Worm (Caenorhabditis elegans) whole organism, young adult: ENCODE measurements around the gene hadb-1.
A peak's percentile ranks its signal among the peaks of the same experiment; 100 is the strongest.

Experiments used
- B0261.1 ChIP-seq: sonication (generic microtip); optimal IDR thresholded peaks from 2 replicates; lab custom pipeline; 2016; ENCODE audit warnings: mild to moderate bottlenecking, missing genetic modification characterization, moderate library complexity, missing compliant biosample characterization
- C06A6.2 ChIP-seq: fragments of 200-800 bp; sonication (Bioruptor generic); conservative IDR thresholded peaks from 2 replicates; pipeline ENCODE4 v1.3.6; 2022; ENCODE audit warnings: missing genetic modification characterization, missing compliant biosample characterization
- D2030.7 ChIP-seq: fragments of 200-800 bp; sonication (Bioruptor generic); IDR thresholded peaks from 2 replicates; pipeline ENCODE4 v1.3.6; 2022; ENCODE audit warnings: missing genetic modification reagents, missing genetic modification characterization, missing compliant biosample characterization
- F33H1.4 ChIP-seq: fragments of 200-800 bp; sonication (Bioruptor generic); IDR thresholded peaks from 2 replicates; pipeline ENCODE4 v1.3.6; 2022; ENCODE audit warnings: missing genetic modification reagents, missing genetic modification characterization, missing compliant biosample characterization
- F49E8.2 ChIP-seq: sonication (generic microtip); optimal IDR thresholded peaks from 3 replicates; lab custom pipeline; 2017; ENCODE audit warnings: missing genetic modification characterization, mild to moderate bottlenecking, missing compliant biosample characterization, antibody characterized with exemption, moderate library complexity; ENCODE audit not compliant: insufficient read depth
- F52B5.7 ChIP-seq: sonication (generic microtip); optimal IDR thresholded peaks from 2 replicates; lab custom pipeline; 2016; ENCODE audit warnings: mild to moderate bottlenecking, missing genetic modification characterization, missing compliant biosample characterization
- T07F8.4 ChIP-seq: sonication (generic microtip); optimal IDR thresholded peaks from 2 replicates; lab custom pipeline; 2016; ENCODE audit warnings: mild to moderate bottlenecking, missing genetic modification characterization, moderate library complexity, missing compliant biosample characterization
- ZK185.1 ChIP-seq: sonication (generic microtip); optimal IDR thresholded peaks from 2 replicates; lab custom pipeline; 2016; ENCODE audit warnings: mild to moderate bottlenecking, missing genetic modification characterization, missing compliant biosample characterization; ENCODE audit not compliant: poor library complexity, severe bottlenecking
- ama-1 ChIP-seq, 3 experiments: fragments of 150-350 bp in 1 of 3; sonication (generic microtip) in 2 of 3; optimal IDR thresholded peaks; 2 replicates each; lab custom pipeline; 2014 to 2018; ENCODE audit warnings: missing biosample characterization in 2 of 3, missing genetic modification characterization in 2 of 3, missing genetic modification reagents in 2 of 3
- aptf-2 ChIP-seq: fragments of 200-800 bp; sonication (Bioruptor generic); conservative IDR thresholded peaks from 2 replicates; pipeline ENCODE4 v1.3.6; 2022; ENCODE audit warnings: missing genetic modification reagents, missing genetic modification characterization, missing compliant biosample characterization
- athp-1 ChIP-seq: sonication (generic microtip); optimal IDR thresholded peaks from 2 replicates; lab custom pipeline; 2017; ENCODE audit warnings: mild to moderate bottlenecking, missing genetic modification characterization, missing compliant biosample characterization
- attf-3 ChIP-seq: fragments of 200-800 bp; sonication (Bioruptor generic); conservative IDR thresholded peaks from 2 replicates; pipeline ENCODE4 v1.3.6; 2022; ENCODE audit warnings: missing genetic modification reagents, missing genetic modification characterization, missing compliant biosample characterization
- attf-6 ChIP-seq: fragments of 200-800 bp; sonication (Bioruptor generic); IDR thresholded peaks from 2 replicates; pipeline ENCODE4 v1.3.6; 2022; ENCODE audit warnings: missing genetic modification reagents, missing genetic modification characterization, missing compliant biosample characterization
- bed-1 ChIP-seq: fragments of 200-800 bp; sonication (Bioruptor generic); IDR thresholded peaks from 2 replicates; pipeline ENCODE4 v1.3.6; 2022; ENCODE audit warnings: missing genetic modification reagents, missing genetic modification characterization, missing compliant biosample characterization
- die-1 ChIP-seq: sonication (generic microtip); optimal IDR thresholded peaks from 2 replicates; lab custom pipeline; 2016; ENCODE audit warnings: missing genotype, mild to moderate bottlenecking, missing genetic modification characterization, missing compliant biosample characterization
- efl-1 ChIP-seq: fragments of 150-350 bp; optimal IDR thresholded peaks from 2 replicates; lab custom pipeline; 2014; ENCODE audit warnings: missing biosample characterization, missing genetic modification reagents, missing genetic modification characterization
- egrh-3 ChIP-seq: fragments of 200-800 bp; sonication (Bioruptor generic); IDR thresholded peaks from 2 replicates; pipeline ENCODE4 v1.3.6; 2022; ENCODE audit warnings: missing genetic modification reagents, missing genetic modification characterization, missing compliant biosample characterization
- ekl-4 ChIP-seq: fragments of 200-800 bp; sonication (Bioruptor generic); IDR thresholded peaks from 2 replicates; pipeline ENCODE4 v1.3.6; 2022; ENCODE audit warnings: missing genetic modification reagents, missing genetic modification characterization, missing compliant biosample characterization
- gei-17 ChIP-seq: fragments of 200-800 bp; sonication (Bioruptor generic); optimal IDR thresholded peaks from 2 replicates; lab custom pipeline; 2018; ENCODE audit warnings: mild to moderate bottlenecking, missing genetic modification characterization, missing compliant biosample characterization
- him-1 ChIP-seq: sonication (generic microtip); optimal IDR thresholded peaks from 2 replicates; lab custom pipeline; 2016; ENCODE audit warnings: missing genotype, missing genetic modification reagents, missing genetic modification characterization, missing compliant biosample characterization
- hlh-12 ChIP-seq: sonication (generic microtip); optimal IDR thresholded peaks from 2 replicates; lab custom pipeline; 2016; ENCODE audit warnings: missing genetic modification characterization, missing compliant biosample characterization
- let-526 ChIP-seq: fragments of 200-800 bp; sonication (Bioruptor generic); IDR thresholded peaks from 2 replicates; pipeline ENCODE4 v1.3.6; 2022; ENCODE audit warnings: missing genetic modification reagents, missing genetic modification characterization, missing compliant biosample characterization
- let-607 ChIP-seq, 2 experiments: fragments of 200-800 bp in 1 of 2; sonication (Bioruptor generic) in 1 of 2; sonication (generic microtip) in 1 of 2; optimal IDR thresholded peaks; 2 replicates each; lab custom pipeline; 2016 to 2018; ENCODE audit warnings: mild to moderate bottlenecking in 2 of 2, missing compliant biosample characterization in 2 of 2, missing genetic modification characterization in 2 of 2, moderate library complexity in 2 of 2, missing genotype in 1 of 2
- lin-26 ChIP-seq: fragments of 200-800 bp; sonication (Bioruptor generic); IDR thresholded peaks from 2 replicates; pipeline ENCODE4 v1.3.6; 2022; ENCODE audit warnings: missing genetic modification reagents, missing genetic modification characterization, missing compliant biosample characterization
- lin-54 ChIP-seq: fragments of 200-800 bp; sonication (Bioruptor generic); optimal IDR thresholded peaks from 2 replicates; lab custom pipeline; 2018; ENCODE audit warnings: mild to moderate bottlenecking, missing genetic modification characterization, missing compliant biosample characterization
- lir-1 ChIP-seq: fragments of 200-800 bp; sonication (Bioruptor generic); conservative IDR thresholded peaks from 2 replicates; pipeline ENCODE4 v1.3.6; 2022; ENCODE audit warnings: missing genetic modification reagents, missing genetic modification characterization, missing compliant biosample characterization
- madf-10 ChIP-seq: sonication (generic microtip); optimal IDR thresholded peaks from 2 replicates; lab custom pipeline; 2016; ENCODE audit warnings: mild to moderate bottlenecking, missing genetic modification characterization, missing compliant biosample characterization
- mcd-1 ChIP-seq: fragments of 200-800 bp; sonication (Bioruptor generic); IDR thresholded peaks from 2 replicates; pipeline ENCODE4 v1.3.6; 2022; ENCODE audit warnings: missing genetic modification reagents, missing genetic modification characterization, missing compliant biosample characterization
- nfya-1 ChIP-seq: sonication (generic microtip); optimal IDR thresholded peaks from 2 replicates; lab custom pipeline; 2017; ENCODE audit warnings: antibody characterized with exemption, missing compliant biosample characterization, missing genetic modification characterization, borderline replicate concordance; ENCODE audit not compliant: insufficient read depth
- nfya-2 ChIP-seq: fragments of 200-800 bp; sonication (Bioruptor generic); IDR thresholded peaks from 2 replicates; pipeline ENCODE4 v1.3.6; 2022; ENCODE audit warnings: missing genetic modification reagents, missing genetic modification characterization, missing compliant biosample characterization
- nhr-179 ChIP-seq: sonication (generic microtip); optimal IDR thresholded peaks from 2 replicates; lab custom pipeline; 2016; ENCODE audit warnings: mild to moderate bottlenecking, missing genetic modification characterization, missing compliant biosample characterization
- nhr-80 ChIP-seq: sonication (generic microtip); optimal IDR thresholded peaks from 2 replicates; lab custom pipeline; 2016; ENCODE audit warnings: missing genetic modification characterization, missing compliant biosample characterization
- nhr-90 ChIP-seq: sonication (generic microtip); optimal IDR thresholded peaks from 2 replicates; lab custom pipeline; 2016; ENCODE audit warnings: missing genotype, mild to moderate bottlenecking, missing genetic modification characterization, missing compliant biosample characterization
- pbrm-1 ChIP-seq: fragments of 200-800 bp; sonication (Bioruptor generic); IDR thresholded peaks from 2 replicates; pipeline ENCODE4 v1.3.6; 2022; ENCODE audit warnings: missing genetic modification reagents, missing genetic modification characterization, missing compliant biosample characterization
- repo-1 ChIP-seq: sonication (generic microtip); optimal IDR thresholded peaks from 2 replicates; lab custom pipeline; 2017; ENCODE audit warnings: mild to moderate bottlenecking, missing genetic modification characterization, missing compliant biosample characterization
- rpc-1 ChIP-seq, 2 experiments: fragments of 150-350 bp in 1 of 2; sonication (generic microtip) in 1 of 2; optimal IDR thresholded peaks; 2 replicates each; lab custom pipeline; 2014 to 2018; ENCODE audit warnings: missing biosample characterization in 1 of 2, missing genetic modification characterization in 1 of 2, missing genetic modification reagents in 1 of 2, missing genotype in 1 of 2
- snpc-1.1 ChIP-seq: sonication (generic microtip); optimal IDR thresholded peaks from 2 replicates; lab custom pipeline; 2017; ENCODE audit warnings: missing genetic modification characterization, mild to moderate bottlenecking, missing compliant biosample characterization, antibody characterized with exemption, moderate library complexity, missing genotype, missing genetic modification reagents; ENCODE audit not compliant: insufficient read depth
- snpc-4 ChIP-seq, 5 experiments: fragments of 150-350 bp in 1 of 5; sonication (generic microtip) in 4 of 5; optimal IDR thresholded peaks; 2 replicates each; lab custom pipeline; 2014 to 2018; ENCODE audit warnings: missing genetic modification characterization in 5 of 5, missing biosample characterization in 3 of 5, antibody characterized with exemption in 2 of 5, mild to moderate bottlenecking in 2 of 5, missing compliant biosample characterization in 2 of 5, missing genotype in 2 of 5, moderate library complexity in 2 of 5, missing genetic modification reagents in 1 of 5
- tbp1 ChIP-seq: fragments of 200-800 bp; sonication (Bioruptor generic); optimal IDR thresholded peaks from 2 replicates; lab custom pipeline; 2018; ENCODE audit warnings: mild to moderate bottlenecking, missing genetic modification characterization, missing compliant biosample characterization
- tlf-1 ChIP-seq: fragments of 200-800 bp; sonication (Bioruptor generic); optimal IDR thresholded peaks from 2 replicates; lab custom pipeline; 2018; ENCODE audit warnings: mild to moderate bottlenecking, missing genetic modification characterization, missing compliant biosample characterization
- zim-3 ChIP-seq: sonication (generic microtip); optimal IDR thresholded peaks from 2 replicates; lab custom pipeline; 2017; ENCODE audit warnings: mild to moderate bottlenecking, missing genetic modification characterization, moderate library complexity, missing compliant biosample characterization
- ztf-25 ChIP-seq: fragments of 200-800 bp; sonication (Bioruptor generic); IDR thresholded peaks from 2 replicates; pipeline ENCODE4 v1.3.6; 2022; ENCODE audit warnings: missing genetic modification reagents, missing genetic modification characterization, missing compliant biosample characterization
- ztf-28 ChIP-seq: fragments of 200-800 bp; sonication (Bioruptor generic); IDR thresholded peaks from 2 replicates; pipeline ENCODE4 v1.3.6; 2022; ENCODE audit warnings: missing genetic modification reagents, missing genetic modification characterization, missing compliant biosample characterization

hadb-1 gene

ce11 chrIII:8643639-8644038, 44.6 kb downstream of the hadb-1 start, which contains the start of gene twk-7:
Gene twk-7 (minus strand): TSS chrIII:8643739.
- TF ChIP-seq efl-1 (GFP tag; lab: Kevin White, UChicago), result no peak
- no peak for TF ChIP-seq T07F8.4 (tag; lab: Kevin White, UChicago)
- TF ChIP-seq lir-1, result no peak
- TF ChIP-seq B0261.1 (tag; lab: Kevin White, UChicago), result no peak
- TF ChIP-seq nhr-179 (tag; lab: Kevin White, UChicago), result no peak
- TF ChIP-seq F33H1.4, result no peak

DNA sequence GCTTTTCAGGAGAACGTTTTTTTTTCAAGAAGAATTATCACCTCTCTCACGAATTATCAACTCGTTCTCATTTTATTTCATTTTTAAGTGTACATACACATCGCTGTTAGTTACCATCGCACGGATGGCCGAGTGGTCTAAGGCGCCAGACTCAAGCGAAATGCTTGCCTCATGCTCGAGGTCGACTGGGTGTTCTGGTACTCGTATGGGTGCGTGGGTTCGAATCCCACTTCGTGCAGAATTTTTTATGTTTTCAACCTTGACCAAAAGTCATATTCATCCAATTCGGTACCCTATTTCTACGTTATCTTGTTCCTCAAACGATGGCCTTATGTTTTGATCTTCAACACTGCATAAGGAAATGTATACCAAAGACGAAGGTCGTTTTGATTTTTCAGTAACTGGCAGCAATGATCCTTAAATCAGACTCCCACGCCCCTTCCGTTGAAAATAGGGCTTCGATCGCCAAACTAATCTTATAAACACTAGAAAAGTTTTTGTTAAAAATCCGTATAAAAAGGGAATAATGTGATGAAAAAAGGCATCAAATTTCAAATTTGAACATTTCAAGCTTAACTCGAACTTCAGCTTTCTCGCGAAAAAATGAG, 49.0 kb downstream of the hadb-1 start, which contains the start of gene fip-1:
Gene fip-1, plus strand, starts transcription at position 558 of the 608 bp plus-strand sequence.
- TF ChIP-seq nhr-90 (tag; lab: Kevin White, UChicago) (peak; percentile 72), tlf-1 (GFP tag; lab: Kevin White, UChicago) (no peak), ekl-4 (peak; percentile 74), zim-3 (tag; lab: Kevin White, UChicago) (peak; percentile 50), F33H1.4 (peak; percentile 27; the same call in 1 of the 2 replicates), F52B5.7 (tag; lab: Kevin White, UChicago) (no peak), athp-1 (peak; percentile 79), tbp1 (GFP tag; lab: Kevin White, UChicago) (peak; percentile 96), snpc-4 (GFP tag; optimal IDR thresholded peaks at IDR 0.05; lab: Kevin White, UChicago) (peak; percentile 38), snpc-4 (tag; optimal IDR thresholded peaks at IDR 0.05; lab: Kevin White, UChicago) (peak in 3 of 4 experiments; percentile 27 to 56 (median 42)), die-1 (tag; lab: Kevin White, UChicago) (peak; percentile 83), nfya-2 (GFP tag; lab: Robert Waterston, UW) (peak; percentile 33; the same call in 1 of the 2 replicates), let-526 (GFP tag; lab: Robert Waterston, UW) (no peak), repo-1 (tag; lab: Kevin White, UChicago) (peak; percentile 61), snpc-1.1 (no peak), pbrm-1 (GFP tag; lab: Robert Waterston, UW) (peak; percentile 66), bed-1 (GFP tag; lab: Robert Waterston, UW) (0 out of 2 replicates have a peak, but pooled peaks have one; percentile 71), aptf-2 (GFP tag; lab: Robert Waterston, UW) (no peak), ztf-25 (GFP tag; lab: Robert Waterston, UW) (0 out of 2 replicates have a peak, but pooled peaks have one; percentile 62), ZK185.1 (peak; percentile 49), lin-26 (GFP tag; lab: Robert Waterston, UW) (peak; percentile 92), D2030.7 (GFP tag; lab: Robert Waterston, UW) (peak; percentile 76), attf-6 (GFP tag; lab: Robert Waterston, UW) (peak; percentile 64; the same call in 1 of the 2 replicates), mcd-1 (GFP tag; lab: Robert Waterston, UW) (no peak; the same call in 1 of the 2 replicates), rpc-1 (optimal IDR thresholded peaks at IDR 0.05; lab: Kevin White, UChicago) (peak; percentile 90), rpc-1 (tag; optimal IDR thresholded peaks at IDR 0.05; lab: Kevin White, UChicago) (peak; percentile 93), lir-1 (no peak), hlh-12 (tag; lab: Kevin White, UChicago) (no peak), nfya-1 (tag; lab: Kevin White, UChicago) (no peak), madf-10 (tag; lab: Kevin White, UChicago) (peak; percentile 57), egrh-3 (GFP tag; lab: Robert Waterston, UW) (peak; percentile 34; the same call in 1 of the 2 replicates), ztf-28 (GFP tag; lab: Robert Waterston, UW) (0 out of 2 replicates have a peak, but pooled peaks have one; percentile 28), attf-3 (GFP tag; lab: Robert Waterston, UW) (peak; percentile 41; the same call in 1 of the 2 replicates), gei-17 (GFP tag; lab: Kevin White, UChicago) (no peak), lin-54 (peak; percentile 60), C06A6.2 (no peak), him-1 (peak; percentile 77), F49E8.2 (tag; lab: Kevin White, UChicago) (peak; percentile 62), B0261.1 (tag; lab: Kevin White, UChicago) (peak; percentile 72), nhr-80 (peak; percentile 19), let-607 (tag; optimal IDR thresholded peaks at IDR 0.05; lab: Kevin White, UChicago) (peak in 1 of 2 experiments; percentile 16), ama-1 (optimal IDR thresholded peaks at IDR 0.05; lab: Kevin White, UChicago) (no peak), ama-1 (GFP tag; optimal IDR thresholded peaks at IDR 0.05; lab: Kevin White, UChicago) (peak in 1 of 2 experiments; percentile 87)
